Worm (Caenorhabditis elegans) whole organism, mixed stage, embryonic: ENCODE data around the gene K08F8.7.

Experiments
- lsy-2 ChIP-seq: fragments of 150-350 bp; optimal IDR thresholded peaks from 2 replicates; lab custom pipeline; 2014; ENCODE audit warnings: missing biosample characterization, missing genetic modification characterization
- nhr-28 ChIP-seq: fragments of 150-350 bp; optimal IDR thresholded peaks from 2 replicates; lab custom pipeline; 2014; ENCODE audit warnings: missing biosample characterization, missing genetic modification characterization
- nhr-76 ChIP-seq: sonication (generic microtip); optimal IDR thresholded peaks from 2 replicates; lab custom pipeline; 2017; ENCODE audit warnings: missing biosample characterization, missing genetic modification characterization
- pha-4 ChIP-seq: fragments of 150-350 bp; optimal IDR thresholded peaks from 2 replicates; lab custom pipeline; 2018; ENCODE audit warnings: missing biosample characterization, missing genetic modification reagents, missing genetic modification characterization
- unc-62 ChIP-seq: fragments of 150-350 bp; optimal IDR thresholded peaks from 2 replicates; lab custom pipeline; 2014; ENCODE audit warnings: missing biosample characterization, missing genetic modification reagents, missing genetic modification characterization
- zip-8 ChIP-seq: fragments of 150-350 bp; optimal IDR thresholded peaks from 2 replicates; lab custom pipeline; 2014; ENCODE audit warnings: missing biosample characterization, missing genetic modification characterization
- ztf-11 ChIP-seq: fragments of 150-350 bp; optimal IDR thresholded peaks from 2 replicates; lab custom pipeline; 2014; ENCODE audit warnings: missing biosample characterization, missing genetic modification characterization

ce11 chrII:8800830-8801229, 45.7 kb upstream of the K08F8.7 start, which contains the start of gene appg-2:
- TF ChIP-seq unc-62 (GFP tag; lab: Kevin White, UChicago) (no peak), nhr-28 (tag; lab: Kevin White, UChicago) (no peak), ztf-11 (no peak), lsy-2 (tag; lab: Kevin White, UChicago) (no peak), pha-4 (tag; lab: Kevin White, UChicago) (no peak), zip-8 (tag; lab: Kevin White, UChicago) (no peak), nhr-76 (tag; lab: Kevin White, UChicago) (no peak)
